Worm (Caenorhabditis elegans): ENCODE results near the gene ZK550.2.

DNA sequence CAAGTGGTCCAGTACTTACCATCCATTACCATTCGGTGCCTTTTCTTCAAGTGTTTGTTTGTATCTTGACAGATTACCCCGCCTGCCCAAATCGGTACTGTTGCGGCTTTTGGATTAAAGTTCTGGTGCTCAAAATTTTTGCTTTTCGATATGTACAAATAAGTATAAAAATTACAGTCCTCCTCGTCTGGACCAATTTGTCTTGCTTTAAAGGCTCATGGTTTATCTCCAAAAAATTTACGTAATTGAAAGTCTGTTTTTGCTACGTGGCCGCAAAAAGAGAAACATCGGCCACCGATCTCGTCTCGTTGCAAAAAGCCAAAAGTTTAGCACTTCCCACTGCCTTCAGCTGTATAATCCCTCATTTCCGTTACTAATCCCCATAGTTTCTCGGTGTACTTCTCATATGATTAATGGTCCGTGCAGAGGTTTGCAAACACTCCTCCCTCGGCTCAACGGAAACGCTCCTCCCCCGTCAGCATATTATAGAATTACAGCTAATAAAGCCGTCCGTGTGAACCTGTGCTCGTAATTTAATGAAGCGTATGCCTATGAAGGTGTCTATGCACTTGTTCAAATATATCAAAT lies 22.0 kb downstream of the ZK550.2 start:
- TF ChIP-seq ceh-82 (tag; optimal IDR thresholded peaks at IDR 0.05) (no peak), jun-1 (tag; optimal IDR thresholded peaks at IDR 0.05) (no peak), nhr-11 (tag; optimal IDR thresholded peaks at IDR 0.05) (no peak), snpc-4 (tag; optimal IDR thresholded peaks at IDR 0.05) (no peak)
